Fruit fly (Drosophila melanogaster): ENCODE measurements around the gene CG5577.

dm6 chr3L:17797494-17797893 is 43.7 kb downstream of the CG5577 start, which contains the start of gene CG42816:
- TF ChIP-seq da (GFP tag; optimal IDR thresholded peaks at IDR 0.05) (no peak), CG14710 (tag; optimal IDR thresholded peaks at IDR 0.05) (no peak), CG7786 (GFP tag; optimal IDR thresholded peaks at IDR 0.05) (no peak), Dek (tag; optimal IDR thresholded peaks at IDR 0.05) (no peak), sisA (GFP tag; IDR thresholded peaks at IDR 0.05) (no peak), fd64A (GFP tag; optimal IDR thresholded peaks at IDR 0.05) (no peak), CG3838 (GFP tag; optimal IDR thresholded peaks at IDR 0.05) (no peak), dpn (GFP tag; optimal IDR thresholded peaks at IDR 0.05) (no peak), h (optimal IDR thresholded peaks at IDR 0.05) (no peak)

Measured in whole organism, embryonic.